Worm (Caenorhabditis elegans) whole organism, L1 larva: ENCODE results near the gene Y97E10AR.6.
A peak's percentile ranks its signal among the peaks of the same experiment; 100 is the strongest.

Experiments used
- C16A3.4 ChIP-seq: fragments of 150-350 bp; optimal IDR thresholded peaks from 2 replicates; lab custom pipeline; 2014; ENCODE audit warnings: missing biosample characterization, missing genetic modification characterization
- F16B12.6 ChIP-seq: fragments of 150-350 bp; optimal IDR thresholded peaks from 2 replicates; lab custom pipeline; 2014; ENCODE audit warnings: missing biosample characterization, missing genetic modification characterization
- Y116A8C.19 ChIP-seq: sonication (generic microtip); optimal IDR thresholded peaks from 2 replicates; lab custom pipeline; 2016; ENCODE audit warnings: missing compliant biosample characterization, missing genetic modification characterization, borderline replicate concordance
- aha-1 ChIP-seq: fragments of 150-350 bp; optimal IDR thresholded peaks from 2 replicates; lab custom pipeline; 2014; ENCODE audit warnings: missing biosample characterization, missing genetic modification characterization
- alr-1 ChIP-seq: fragments of 200-800 bp; sonication (Bioruptor generic); optimal IDR thresholded peaks from 2 replicates; lab custom pipeline; 2018; ENCODE audit warnings: borderline replicate concordance, mild to moderate bottlenecking, missing genetic modification characterization, missing compliant biosample characterization
- aly-2 ChIP-seq: fragments of 150-350 bp; optimal IDR thresholded peaks from 2 replicates; lab custom pipeline; 2014; ENCODE audit warnings: missing biosample characterization, missing genetic modification characterization
- ama-1 ChIP-seq: fragments of 150-350 bp; optimal IDR thresholded peaks from 2 replicates; lab custom pipeline; 2014
- blmp-1 ChIP-seq: fragments of 150-350 bp; optimal IDR thresholded peaks from 2 replicates; lab custom pipeline; 2014; ENCODE audit warnings: missing biosample characterization, missing genetic modification characterization
- ceh-8 ChIP-seq: fragments of 200-800 bp; sonication (Bioruptor generic); optimal IDR thresholded peaks from 2 replicates; lab custom pipeline; 2018; ENCODE audit warnings: mild to moderate bottlenecking, missing genetic modification characterization, moderate library complexity, missing compliant biosample characterization
- ceh-82 ChIP-seq, 3 experiments: fragments of 150-350 bp in 1 of 3; sonication (generic microtip) in 2 of 3; optimal IDR thresholded peaks; 2 replicates each; lab custom pipeline; 2014 to 2017; ENCODE audit warnings: missing biosample characterization in 3 of 3, missing genetic modification characterization in 3 of 3
- ceh-88 ChIP-seq: fragments of 200-800 bp; sonication (Bioruptor generic); IDR thresholded peaks from 2 replicates; pipeline ENCODE4 v1.3.6; 2022; ENCODE audit warnings: missing genetic modification characterization, missing compliant biosample characterization
- ceh-90 ChIP-seq: sonication (generic microtip); optimal IDR thresholded peaks from 2 replicates; lab custom pipeline; 2016; ENCODE audit warnings: missing genetic modification characterization, missing compliant biosample characterization
- ces-1 ChIP-seq: fragments of 150-350 bp; optimal IDR thresholded peaks from 2 replicates; lab custom pipeline; 2014; ENCODE audit warnings: missing biosample characterization, missing genetic modification reagents, missing genetic modification characterization
- dpl-1 ChIP-seq, 3 experiments: fragments of 150-350 bp in 2 of 3; sonication (generic microtip) in 1 of 3; optimal IDR thresholded peaks; 2 replicates each; lab custom pipeline; 2014 to 2017; ENCODE audit warnings: missing biosample characterization in 3 of 3, missing genetic modification characterization in 3 of 3, missing genetic modification reagents in 3 of 3
- dsc-1 ChIP-seq: sonication (generic microtip); optimal IDR thresholded peaks from 2 replicates; lab custom pipeline; 2016; ENCODE audit warnings: mild to moderate bottlenecking, missing genetic modification characterization, missing compliant biosample characterization
- efl-1 ChIP-seq, 4 experiments: fragments of 150-350 bp; optimal IDR thresholded peaks in 3 of 4; peaks in 1 of 4; 1 replicate in 1 of 4; 2 replicates in 3 of 4; lab custom pipeline; 2014; ENCODE audit warnings: missing biosample characterization in 2 of 4, missing genetic modification characterization in 2 of 4, missing genetic modification reagents in 2 of 4
- elt-3 ChIP-seq, 6 experiments: fragments of 150-350 bp in 1 of 6; sonication (generic microtip); optimal IDR thresholded peaks; 2 replicates each; lab custom pipeline; 2017 to 2018; ENCODE audit warnings: missing biosample characterization in 6 of 6, missing genetic modification characterization in 6 of 6, inconsistent platforms in 1 of 6
- ets-5 ChIP-seq: fragments of 200-800 bp; sonication (Bioruptor generic); IDR thresholded peaks from 2 replicates; pipeline ENCODE4 v1.3.6; 2022; ENCODE audit warnings: missing genetic modification characterization, missing compliant biosample characterization
- fkh-10 ChIP-seq: sonication (generic microtip); optimal IDR thresholded peaks from 2 replicates; lab custom pipeline; 2017; ENCODE audit warnings: missing biosample characterization, missing genetic modification reagents, missing genetic modification characterization
- hlh-17 ChIP-seq: fragments of 200-800 bp; sonication (Bioruptor generic); optimal IDR thresholded peaks from 2 replicates; lab custom pipeline; 2018; ENCODE audit warnings: missing genetic modification characterization, mild to moderate bottlenecking, missing compliant biosample characterization, moderate library complexity, borderline replicate concordance
- lin-14 ChIP-seq: fragments of 200-800 bp; sonication (Bioruptor generic); optimal IDR thresholded peaks from 2 replicates; lab custom pipeline; 2018; ENCODE audit warnings: mild to moderate bottlenecking, missing genetic modification characterization, moderate library complexity, missing compliant biosample characterization
- lin-15B ChIP-seq: fragments of 150-350 bp; sonication (generic microtip); optimal IDR thresholded peaks from 3 replicates; lab custom pipeline; 2014; ENCODE audit warnings: missing biosample characterization, missing genetic modification characterization
- lin-35 ChIP-seq, 2 experiments: fragments of 150-350 bp; optimal IDR thresholded peaks; 2 replicates each; lab custom pipeline; 2014; ENCODE audit warnings: missing biosample characterization in 2 of 2, missing genetic modification characterization in 2 of 2, missing genetic modification reagents in 2 of 2
- lir-3 ChIP-seq: sonication (generic microtip); optimal IDR thresholded peaks from 2 replicates; lab custom pipeline; 2016; ENCODE audit warnings: mild to moderate bottlenecking, missing genetic modification characterization, moderate library complexity, missing compliant biosample characterization; ENCODE audit not compliant: poor library complexity
- lsy-2 ChIP-seq, 2 experiments: fragments of 150-350 bp; optimal IDR thresholded peaks; 2 replicates each; lab custom pipeline; 2014; ENCODE audit warnings: missing biosample characterization in 2 of 2, missing genetic modification characterization in 2 of 2
- mdl-1 ChIP-seq, 2 experiments: fragments of 150-350 bp; optimal IDR thresholded peaks; 2 replicates each; lab custom pipeline; 2014 to 2017; ENCODE audit warnings: missing biosample characterization in 2 of 2, missing genetic modification characterization in 2 of 2, inconsistent platforms in 1 of 2
- mep-1 ChIP-seq: fragments of 150-350 bp; optimal IDR thresholded peaks from 2 replicates; lab custom pipeline; 2014; ENCODE audit warnings: missing biosample characterization, missing genetic modification characterization
- nhr-11 ChIP-seq: fragments of 150-350 bp; optimal IDR thresholded peaks from 2 replicates; lab custom pipeline; 2014; ENCODE audit warnings: missing biosample characterization, missing genetic modification characterization
- nhr-19 ChIP-seq: fragments of 200-800 bp; sonication (Bioruptor generic); conservative IDR thresholded peaks from 2 replicates; pipeline ENCODE4 v1.3.6; 2022; ENCODE audit warnings: missing genetic modification characterization, missing compliant biosample characterization
- nhr-28 ChIP-seq: fragments of 150-350 bp; optimal IDR thresholded peaks from 2 replicates; lab custom pipeline; 2014; ENCODE audit warnings: missing biosample characterization, missing genetic modification characterization
- nhr-47 ChIP-seq: sonication (generic microtip); optimal IDR thresholded peaks from 2 replicates; lab custom pipeline; 2016; ENCODE audit warnings: mild to moderate bottlenecking, missing genetic modification characterization, moderate library complexity, missing compliant biosample characterization
- nhr-71 ChIP-seq: sonication (generic microtip); optimal IDR thresholded peaks from 2 replicates; lab custom pipeline; 2016; ENCODE audit warnings: mild to moderate bottlenecking, missing genetic modification characterization, moderate library complexity, missing compliant biosample characterization
- nhr-76 ChIP-seq: sonication (generic microtip); optimal IDR thresholded peaks from 2 replicates; lab custom pipeline; 2017; ENCODE audit warnings: missing biosample characterization, missing genetic modification characterization
- nhr-84 ChIP-seq: sonication (generic microtip); optimal IDR thresholded peaks from 2 replicates; lab custom pipeline; 2017; ENCODE audit warnings: missing biosample characterization, missing genetic modification characterization
- nhr-90 ChIP-seq: sonication (generic microtip); optimal IDR thresholded peaks from 2 replicates; lab custom pipeline; 2016; ENCODE audit warnings: mild to moderate bottlenecking, missing genetic modification characterization, missing compliant biosample characterization; ENCODE audit not compliant: poor library complexity
- pag-3 ChIP-seq: sonication (generic microtip); optimal IDR thresholded peaks from 2 replicates; lab custom pipeline; 2017; ENCODE audit warnings: missing genetic modification characterization, mild to moderate bottlenecking, missing compliant biosample characterization, antibody characterized with exemption, borderline replicate concordance; ENCODE audit not compliant: insufficient read depth
- pax-3 ChIP-seq: fragments of 200-800 bp; sonication (Bioruptor generic); optimal IDR thresholded peaks from 2 replicates; lab custom pipeline; 2018; ENCODE audit warnings: mild to moderate bottlenecking, missing genetic modification characterization, moderate library complexity, missing compliant biosample characterization
- snpc-4 ChIP-seq: fragments of 150-350 bp; optimal IDR thresholded peaks from 2 replicates; lab custom pipeline; 2014; ENCODE audit warnings: missing biosample characterization, missing genetic modification characterization
- snu-23 ChIP-seq: sonication (generic microtip); optimal IDR thresholded peaks from 2 replicates; lab custom pipeline; 2016; ENCODE audit warnings: missing genetic modification characterization, missing compliant biosample characterization
- sup-37 ChIP-seq: fragments of 200-800 bp; sonication (Bioruptor generic); optimal IDR thresholded peaks from 2 replicates; lab custom pipeline; 2018; ENCODE audit warnings: mild to moderate bottlenecking, missing genetic modification characterization, missing compliant biosample characterization
- swsn-7 ChIP-seq: sonication (generic microtip); optimal IDR thresholded peaks from 2 replicates; lab custom pipeline; 2016; ENCODE audit warnings: missing genetic modification characterization, missing compliant biosample characterization
- tlp-1 ChIP-seq: fragments of 150-350 bp; optimal IDR thresholded peaks from 2 replicates; lab custom pipeline; 2014; ENCODE audit warnings: missing biosample characterization, missing genetic modification characterization
- unc-98 ChIP-seq: fragments of 200-800 bp; sonication (Bioruptor generic); IDR thresholded peaks from 2 replicates; pipeline ENCODE4 v1.3.6; 2022; ENCODE audit warnings: missing genetic modification characterization, missing compliant biosample characterization
- zag-1 ChIP-seq: fragments of 150-350 bp; optimal IDR thresholded peaks from 2 replicates; lab custom pipeline; 2014; ENCODE audit warnings: missing biosample characterization, missing genetic modification characterization
- zip-4 ChIP-seq: fragments of 200-800 bp; sonication (Bioruptor generic); optimal IDR thresholded peaks from 2 replicates; lab custom pipeline; 2018; ENCODE audit warnings: mild to moderate bottlenecking, missing genetic modification characterization, moderate library complexity, missing compliant biosample characterization

Gene Y97E10AR.6

ce11 chrV:8013901-8014388 lies at the start of gene Y97E10AR.6:
Gene Y97E10AR.6, minus strand, starts transcription at chrV:8013951.
- no peak for TF ChIP-seq zag-1 (tag; lab: Kevin White, UChicago)
- TF ChIP-seq Y116A8C.19 (tag; lab: Kevin White, UChicago): no peak
- TF ChIP-seq unc-98 (GFP tag; lab: Robert Waterston, UW): no peak
- TF ChIP-seq ama-1: no peak
- TF ChIP-seq pax-3 (tag; lab: Kevin White, UChicago): no peak
- TF ChIP-seq nhr-19: no peak
- peak; percentile 54 for TF ChIP-seq lin-14
- peak in 1 of 3 experiments; percentile 26 for TF ChIP-seq ceh-82 (tag; optimal IDR thresholded peaks at IDR 0.05; lab: Kevin White, UChicago)
- peak in 1 of 2 experiments; percentile 63 for TF ChIP-seq mdl-1 (tag; optimal IDR thresholded peaks at IDR 0.05; lab: Kevin White, UChicago)
- TF ChIP-seq nhr-47: no peak
- TF ChIP-seq aly-2: no peak
- TF ChIP-seq swsn-7 (tag; lab: Kevin White, UChicago): no peak
- no peak for TF ChIP-seq zip-4 (GFP tag; lab: Kevin White, UChicago)
- no peak for TF ChIP-seq nhr-11 (tag; lab: Kevin White, UChicago)
- TF ChIP-seq dpl-1 (GFP tag; optimal IDR thresholded peaks at IDR 0.05; lab: Kevin White, UChicago): peak; percentile 4 to 54 (median 29)
- no peak for TF ChIP-seq alr-1 (tag; lab: Kevin White, UChicago)
- TF ChIP-seq ceh-8 (GFP tag; lab: Kevin White, UChicago): no peak
- TF ChIP-seq hlh-17: no peak
- TF ChIP-seq lsy-2 (tag; optimal IDR thresholded peaks at IDR 0.05; lab: Kevin White, UChicago): peak in 1 of 2 experiments; percentile 50
- TF ChIP-seq aha-1 (tag; lab: Kevin White, UChicago): no peak
- peak; percentile 46 for TF ChIP-seq C16A3.4
- no peak for TF ChIP-seq ceh-90 (tag; lab: Kevin White, UChicago)
- no peak for TF ChIP-seq ets-5 (GFP tag; lab: Robert Waterston, UW)
- peak; percentile 41 to 51 for TF ChIP-seq efl-1 (optimal IDR thresholded peaks at IDR 0.05; lab: Kevin White, UChicago)
- peak; percentile 55 to 73 for TF ChIP-seq efl-1 (GFP tag; optimal IDR thresholded peaks at IDR 0.05 in 1 of 2; lab: Kevin White, UChicago)
- no peak for TF ChIP-seq nhr-76
- peak; percentile 38 to 78 for TF ChIP-seq lin-35 (GFP tag; optimal IDR thresholded peaks at IDR 0.05; lab: Kevin White, UChicago)
- no peak for TF ChIP-seq pag-3 (tag; lab: Kevin White, UChicago)
- no peak for TF ChIP-seq fkh-10
- peak; percentile 16 for TF ChIP-seq snpc-4
- TF ChIP-seq snu-23 (GFP tag; lab: Kevin White, UChicago): peak; percentile 36
- no peak for TF ChIP-seq sup-37 (GFP tag; lab: Kevin White, UChicago)
- TF ChIP-seq nhr-71 (tag; lab: Kevin White, UChicago): peak; percentile 23
- no peak for TF ChIP-seq nhr-84 (tag; lab: Kevin White, UChicago)
- no peak for TF ChIP-seq lir-3 (tag; lab: Kevin White, UChicago)
- TF ChIP-seq blmp-1 (tag; lab: Kevin White, UChicago): peak; percentile 5
- TF ChIP-seq mep-1 (tag; lab: Kevin White, UChicago): peak; percentile 44
- peak; percentile 20 for TF ChIP-seq lin-15B (tag; lab: Kevin White, UChicago)

- TF ChIP-seq nhr-71 (tag; lab: Kevin White, UChicago) (no peak), nhr-28 (tag; lab: Kevin White, UChicago) (no peak), nhr-90 (tag; lab: Kevin White, UChicago) (no peak), snu-23 (GFP tag; lab: Kevin White, UChicago) (no peak), ces-1 (GFP tag; lab: Kevin White, UChicago) (no peak), aly-2 (no peak), lin-14 (no peak), elt-3 (tag; optimal IDR thresholded peaks at IDR 0.05; lab: Kevin White, UChicago) (no peak), ama-1 (no peak), dsc-1 (no peak), F16B12.6 (no peak), snpc-4 (no peak), dpl-1 (GFP tag; optimal IDR thresholded peaks at IDR 0.05; lab: Kevin White, UChicago) (no peak), C16A3.4 (no peak), ceh-88 (GFP tag; lab: Robert Waterston, UW) (no peak), tlp-1 (tag; lab: Kevin White, UChicago) (no peak)
Measured at ce11 chrV:8062074-8062473, 48.3 kb upstream of the Y97E10AR.6 start, which contains the start of gene str-139. Gene str-139, minus strand, starts transcription at chrV:8062174.
